Worm (Caenorhabditis elegans) whole organism, dauer: ENCODE results near the gene T16G1.5.

Experiments
- unc-62 ChIP-seq: sonication (generic microtip); optimal IDR thresholded peaks from 2 replicates; lab custom pipeline; 2017; ENCODE audit warnings: missing biosample characterization, missing genetic modification reagents, missing genetic modification characterization

Gene T16G1.5

ce11 chrV:12949607-12950006, 10.3 kb upstream of the T16G1.5 start, which contains the start of gene T16G1.13:
Gene T16G1.13 (plus strand): TSS chrV:12949907.
- TF ChIP-seq unc-62 = no peak

DNA sequence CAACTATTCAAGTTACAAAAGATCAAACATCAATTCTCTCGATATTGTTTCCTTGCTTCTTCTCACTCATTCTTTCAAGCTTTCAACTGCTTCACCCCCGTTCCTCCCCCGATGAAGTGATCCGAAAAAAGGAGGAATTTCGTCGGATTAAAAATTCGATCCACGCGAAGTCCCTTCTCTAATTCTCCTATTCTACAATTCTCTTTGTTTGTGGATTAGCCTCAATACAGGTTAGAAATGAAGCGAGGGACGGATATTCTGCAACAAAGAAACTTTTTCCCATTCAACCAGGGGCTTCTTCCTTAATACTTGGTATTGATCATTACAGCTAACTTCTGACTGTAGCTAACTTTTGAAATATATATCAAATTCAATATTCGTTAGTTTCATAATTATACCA, 5.4 kb upstream of the T16G1.5 start, which contains the start of gene grl-2:
TSS of gene grl-2 (plus strand) at position 301 of the 400 bp plus-strand sequence.
- TF ChIP-seq unc-62 = no peak

DNA sequence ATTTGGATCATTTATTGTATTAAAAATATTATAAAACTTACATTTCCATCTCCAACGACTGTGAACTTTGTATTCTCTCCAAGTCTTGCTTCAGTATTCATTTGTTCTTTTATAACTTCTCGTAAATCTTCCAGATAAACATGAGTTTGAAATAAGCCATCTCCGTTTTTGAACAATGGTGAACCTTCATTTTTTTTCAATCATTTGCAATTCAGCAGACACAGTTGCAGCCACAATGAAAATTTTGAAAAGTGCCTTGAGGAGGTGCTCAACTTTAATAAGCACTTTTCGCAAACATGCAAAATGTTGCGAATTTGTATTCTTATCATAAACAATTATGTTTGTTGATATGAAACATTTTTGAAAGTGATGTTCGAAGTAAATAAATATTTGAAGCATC, 4.9 kb upstream of the T16G1.5 start, which contains the start of gene T16G1.3:
TSS of gene T16G1.3 (minus strand) at position 101 of the 400 bp plus-strand sequence.
- no peak for TF ChIP-seq unc-62

DNA sequence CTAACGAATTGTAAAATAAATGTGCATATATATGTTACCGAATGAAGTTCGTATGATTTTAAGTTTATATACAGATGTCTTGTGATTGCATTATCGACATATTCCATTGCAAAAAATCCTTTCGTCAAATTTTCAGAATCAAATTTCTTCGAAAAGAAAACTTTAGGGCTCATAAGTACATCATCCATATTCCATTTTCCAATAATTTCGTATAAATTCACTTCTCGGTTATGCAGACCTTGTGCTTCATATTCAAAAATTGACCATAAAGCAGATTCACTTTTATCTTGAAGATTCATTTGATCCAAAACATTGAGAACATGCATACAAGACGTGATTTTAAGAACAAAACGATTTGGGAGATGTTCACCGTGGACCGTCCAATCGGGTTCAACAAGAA, 4.0 kb upstream of the T16G1.5 start:
- TF ChIP-seq unc-62 = no peak

ce11 chrV:12941797-12942474, 2.6 kb upstream of the T16G1.5 start, which contains the start of gene T16G1.4:
Gene T16G1.4 (minus strand): TSS chrV:12941847.
- TF ChIP-seq unc-62 = no peak

DNA sequence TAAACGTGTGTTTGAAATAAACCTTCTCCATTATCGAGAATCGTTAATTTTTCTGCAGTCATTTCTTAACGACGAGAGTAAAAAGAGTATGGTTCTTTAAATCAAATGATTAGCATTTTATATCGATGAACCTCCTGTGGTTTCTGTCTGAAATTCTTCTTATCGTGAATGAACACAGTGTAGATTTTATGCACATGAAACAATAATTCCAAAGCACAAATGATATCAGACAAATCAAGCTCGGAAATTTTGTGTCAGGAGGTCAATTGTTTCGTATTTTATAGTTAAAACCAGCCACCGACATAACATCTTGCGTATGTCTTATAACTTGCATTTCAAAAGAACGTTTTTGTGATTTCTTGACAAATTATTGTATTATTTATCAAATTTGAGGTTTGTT, 2.3 kb downstream of the T16G1.5 start, which contains the start of gene T16G1.6:
TSS of gene T16G1.6 (minus strand) at position 77 of the 400 bp plus-strand sequence.
- no peak for TF ChIP-seq unc-62

ce11 chrV:12934976-12935375, 4.4 kb downstream of the T16G1.5 start, which contains the start of gene T16G1.7:
Gene T16G1.7 (minus strand): TSS chrV:12935112.
- no peak for TF ChIP-seq unc-62

DNA sequence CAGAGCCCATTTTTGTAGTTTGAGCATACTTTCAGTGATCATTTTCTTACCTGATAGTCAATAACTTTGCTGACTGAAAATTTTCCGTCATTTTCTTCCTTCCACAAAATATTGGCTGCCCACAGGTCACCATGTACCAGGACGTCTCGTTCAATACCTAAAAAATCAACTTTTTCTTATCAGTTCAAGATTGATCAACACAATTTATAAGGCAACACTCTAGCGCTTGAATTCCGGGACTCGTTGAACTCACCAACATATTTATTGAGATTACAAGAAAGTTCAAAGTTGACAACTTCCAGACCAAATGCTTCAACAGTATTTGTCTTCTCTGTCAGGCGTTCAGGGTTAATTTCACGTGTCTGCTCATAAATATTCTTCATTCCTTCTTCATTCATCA, 5.7 kb downstream of the T16G1.5 start:
- no peak for TF ChIP-seq unc-62

DNA sequence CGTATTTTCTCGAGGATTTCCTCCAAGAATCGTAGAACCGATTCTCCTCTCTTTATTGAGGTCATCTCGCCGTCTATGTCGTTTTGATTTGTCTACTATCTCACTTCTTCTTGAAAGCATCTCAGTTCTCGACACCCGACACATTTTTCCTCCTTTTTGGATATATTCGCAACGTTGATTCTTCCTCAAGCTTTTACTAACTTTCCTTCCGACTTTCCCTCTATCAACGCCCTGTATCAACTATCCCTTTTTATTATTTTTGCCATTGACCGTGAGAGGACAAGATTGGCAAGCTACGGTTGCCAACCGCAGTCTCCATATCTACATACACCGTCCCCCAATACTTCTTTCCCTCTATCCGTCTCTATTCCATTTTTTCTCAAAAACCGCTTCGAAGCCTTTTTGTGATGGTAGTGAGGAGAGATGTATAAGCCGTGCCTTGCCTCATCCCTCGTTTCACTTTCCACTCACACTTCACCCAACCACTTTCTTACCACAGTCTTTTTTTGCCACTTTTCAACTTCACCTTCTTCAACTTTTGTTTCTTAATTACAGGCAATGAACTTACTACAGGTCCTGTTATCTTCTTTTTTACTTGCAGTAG, 10.3 kb downstream of the T16G1.5 start, which contains the start of gene T16G1.2:
TSS of gene T16G1.2 (plus strand) at position 554 of the 604 bp plus-strand sequence.
- TF ChIP-seq unc-62 = no peak

ce11 chrV:12924128-12924527, 15.2 kb downstream of the T16G1.5 start, which contains the start of gene pqn-67:
Gene pqn-67 (plus strand): TSS chrV:12924428.
- TF ChIP-seq unc-62 = no peak

DNA sequence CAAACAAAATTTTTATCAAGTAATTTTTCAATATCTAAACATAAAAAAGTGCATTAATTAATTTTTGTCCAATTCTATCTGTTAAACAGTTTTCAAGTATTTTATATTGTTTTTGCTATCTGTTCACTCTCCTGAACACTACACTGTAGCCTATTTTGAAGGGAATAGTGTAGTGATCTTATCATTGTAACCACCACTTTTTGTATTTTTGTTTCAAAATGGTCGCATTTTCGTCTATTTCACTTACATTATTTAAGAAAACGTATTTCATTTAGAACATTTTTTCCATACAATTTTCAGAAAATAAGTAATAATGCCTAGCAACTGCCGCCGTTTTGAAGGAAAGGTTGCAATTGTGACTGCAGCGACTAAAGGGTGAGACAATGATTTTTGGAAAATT, 17.0 kb downstream of the T16G1.5 start, which contains the start of gene dhrs-4:
TSS of gene dhrs-4 (plus strand) at position 301 of the 400 bp plus-strand sequence.
- TF ChIP-seq unc-62 = no peak

ce11 chrV:12921680-12922079, 17.7 kb downstream of the T16G1.5 start:
- TF ChIP-seq unc-62 = no peak

DNA sequence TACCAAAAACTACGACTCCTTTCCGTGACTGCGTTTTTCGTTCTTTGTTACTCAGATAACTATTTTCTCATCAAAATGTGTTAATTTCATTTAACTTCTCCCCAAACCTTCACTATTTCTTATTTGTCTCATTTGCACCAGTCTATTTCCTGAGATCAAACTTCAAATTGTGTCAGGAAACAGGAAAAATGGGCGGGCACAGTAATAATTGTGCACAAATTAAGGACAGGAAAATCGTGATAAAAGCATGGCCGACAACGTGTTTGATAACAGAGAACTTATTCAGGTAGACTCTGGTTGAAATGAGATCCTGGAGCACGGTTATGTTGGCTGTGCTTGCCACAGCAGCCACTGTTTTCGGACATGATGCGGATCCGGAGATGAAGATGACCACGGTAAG, 19.6 kb downstream of the T16G1.5 start, which contains the start of gene lipl-1:
TSS of gene lipl-1 (plus strand) at position 282 of the 400 bp plus-strand sequence.
- TF ChIP-seq unc-62 = no peak

- TF ChIP-seq unc-62 = no peak
These were observed 29.7 kb downstream of the T16G1.5 start, which contains the start of gene nid-1 for ce11 chrV:12909544-12910157. Gene nid-1 (plus strand): TSS chrV:12910107.

DNA sequence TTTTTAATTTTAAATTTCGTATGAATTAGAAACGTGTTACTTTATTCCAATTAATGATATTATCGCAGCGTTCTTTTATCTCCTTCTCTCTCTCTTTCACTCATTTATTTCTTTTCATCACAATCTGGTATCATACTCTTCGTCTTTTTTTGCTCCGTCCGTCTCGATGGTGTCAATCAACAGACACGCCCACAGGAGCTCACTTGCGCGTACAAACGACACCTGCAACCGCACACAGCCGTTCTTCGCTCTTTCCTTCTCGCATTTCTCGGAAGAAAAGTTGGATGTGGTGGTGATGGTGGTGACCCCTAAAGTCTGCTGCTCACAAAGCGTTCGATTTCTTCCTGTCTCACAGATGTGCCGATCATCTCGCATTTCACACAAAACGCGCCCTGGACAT, 30.7 kb downstream of the T16G1.5 start:
- TF ChIP-seq unc-62 = no peak

DNA sequence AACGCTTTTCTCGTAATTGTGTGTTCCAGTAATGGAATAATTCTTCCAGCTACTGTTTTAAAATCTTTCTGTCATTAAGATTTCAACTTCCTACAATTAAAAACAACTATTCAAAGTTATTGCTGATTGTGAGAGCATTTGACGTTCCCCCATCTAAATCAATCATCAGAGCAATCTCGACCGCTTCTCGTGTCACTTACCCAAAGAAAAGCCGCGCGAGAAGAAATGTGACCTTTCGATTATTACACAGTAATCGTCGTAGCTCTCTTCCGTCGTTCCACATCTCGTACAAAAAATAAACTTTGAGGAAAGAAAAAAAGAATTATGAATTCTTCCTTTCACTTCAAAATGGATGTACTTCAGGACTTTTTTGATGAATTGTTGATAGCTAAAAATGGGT, 31.9 kb downstream of the T16G1.5 start:
- no peak for TF ChIP-seq unc-62

DNA sequence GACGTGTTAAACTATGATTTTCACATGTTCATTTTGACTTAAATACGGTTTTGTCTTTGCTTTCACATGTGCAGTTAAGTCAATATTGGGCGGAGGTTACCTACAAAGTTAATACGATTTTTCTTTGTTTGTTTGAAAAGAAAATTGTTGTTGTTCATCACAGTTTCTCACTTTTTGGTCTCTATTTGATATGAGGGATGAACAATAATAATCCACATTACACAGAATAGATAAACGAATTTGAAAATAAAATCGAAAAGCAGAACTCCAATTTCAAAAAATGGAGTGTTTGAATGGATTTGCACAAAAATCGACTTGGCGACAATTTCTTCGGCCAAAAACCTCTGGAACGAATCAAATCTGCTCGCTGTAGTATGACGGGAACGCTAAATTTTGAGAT, 32.6 kb downstream of the T16G1.5 start, which contains the start of gene ttr-29:
TSS of gene ttr-29 (minus strand) at position 101 of the 400 bp plus-strand sequence.
- TF ChIP-seq unc-62 = no peak
